Fruit fly (Drosophila melanogaster): ENCODE measurements around the gene Tk.
A peak's percentile ranks its signal among the peaks of the same experiment; 100 is the strongest.

The Tk gene

dm6 chr3R:11949387-11950029 is 55.8 kb downstream of the Tk start, which contains the start of gene CG31211 (continued):
- TF ChIP-seq Oaz (GFP tag; IDR thresholded peaks at IDR 0.05): no peak
- TF ChIP-seq Neu2 (GFP tag; optimal IDR thresholded peaks at IDR 0.05; ENCODE audit: borderline replicate concordance): no peak
- no peak for TF ChIP-seq CG15269 (tag; optimal IDR thresholded peaks at IDR 0.05)
- TF ChIP-seq maf-S (GFP tag; optimal IDR thresholded peaks at IDR 0.05): no peak
- TF ChIP-seq NK7.1 (GFP tag; optimal IDR thresholded peaks at IDR 0.05): no peak
- TF ChIP-seq Asciz (GFP tag; optimal IDR thresholded peaks at IDR 0.05): peak; percentile 28
- no peak for TF ChIP-seq slp2 (GFP tag; optimal IDR thresholded peaks at IDR 0.05)
- peak; percentile 81 for TF ChIP-seq YL-1 (GFP tag; optimal IDR thresholded peaks at IDR 0.05)
- peak; percentile 65 for TF ChIP-seq CG6254 (GFP tag; optimal IDR thresholded peaks at IDR 0.05)
- TF ChIP-seq D (optimal IDR thresholded peaks at IDR 0.05): no peak
- TF ChIP-seq D (GFP tag; optimal IDR thresholded peaks at IDR 0.05): no peak
- no peak for TF ChIP-seq crol (GFP tag; IDR thresholded peaks at IDR 0.05)
- TF ChIP-seq chm (GFP tag; IDR thresholded peaks at IDR 0.05): no peak
- peak; percentile 10 for TF ChIP-seq CG15514 (GFP tag; optimal IDR thresholded peaks at IDR 0.05)
- TF ChIP-seq CG10462 (GFP tag; optimal IDR thresholded peaks at IDR 0.05): peak; percentile 71
- peak; percentile 77 for TF ChIP-seq CG2116 (GFP tag; optimal IDR thresholded peaks at IDR 0.05)
- peak; percentile 34 for TF ChIP-seq CG30020 (tag; optimal IDR thresholded peaks at IDR 0.05)
- peak; percentile 14 for TF ChIP-seq tin (GFP tag; optimal IDR thresholded peaks at IDR 0.05)
- no peak for TF ChIP-seq ab (GFP tag; optimal IDR thresholded peaks at IDR 0.05)
- TF ChIP-seq CG3163 (GFP tag; optimal IDR thresholded peaks at IDR 0.05): no peak
- no peak for TF ChIP-seq CG12299 (tag; optimal IDR thresholded peaks at IDR 0.05)
- no peak for TF ChIP-seq CG8281 (tag; optimal IDR thresholded peaks at IDR 0.05)
- no peak for TF ChIP-seq CG5953 (GFP tag; IDR thresholded peaks at IDR 0.05)
- TF ChIP-seq CG13894 (tag; optimal IDR thresholded peaks at IDR 0.05): no peak
- TF ChIP-seq CG12391 (tag; optimal IDR thresholded peaks at IDR 0.05): peak; percentile 41
- peak; percentile 44 for TF ChIP-seq CG10267 (tag; optimal IDR thresholded peaks at IDR 0.05)
- peak; percentile 43 for TF ChIP-seq lilli (GFP tag; optimal IDR thresholded peaks at IDR 0.05)
- peak; percentile 96 for TF ChIP-seq phol (tag; optimal IDR thresholded peaks at IDR 0.05)
- TF ChIP-seq chn (GFP tag; optimal IDR thresholded peaks at IDR 0.05): peak; percentile 18
- peak; percentile 29 for TF ChIP-seq CG4424 (GFP tag; optimal IDR thresholded peaks at IDR 0.05)
- no peak for TF ChIP-seq Mes4 (GFP tag; optimal IDR thresholded peaks at IDR 0.05)
- TF ChIP-seq CG18011 (GFP tag; optimal IDR thresholded peaks at IDR 0.05): no peak
- peak; percentile 10 for TF ChIP-seq CG30403 (GFP tag; optimal IDR thresholded peaks at IDR 0.05)
- no peak for TF ChIP-seq grn (GFP tag; optimal IDR thresholded peaks at IDR 0.05)

- TF ChIP-seq gsb (GFP tag; IDR thresholded peaks at IDR 0.05) (no peak), Camta (GFP tag; optimal IDR thresholded peaks at IDR 0.05) (peak; percentile 7), wor (GFP tag; IDR thresholded peaks at IDR 0.05) (no peak), CG9437 (GFP tag; optimal IDR thresholded peaks at IDR 0.05) (peak; percentile 67), yki (optimal IDR thresholded peaks at IDR 0.05) (no peak), scrt (GFP tag; optimal IDR thresholded peaks at IDR 0.05) (peak; percentile 99), ftz-f1 (GFP tag; optimal IDR thresholded peaks at IDR 0.05) (peak; percentile 60), CG34376 (GFP tag; optimal IDR thresholded peaks at IDR 0.05) (peak; percentile 62), CG17568 (GFP tag; optimal IDR thresholded peaks at IDR 0.05) (peak; percentile 16), Lhr (GFP tag; optimal IDR thresholded peaks at IDR 0.05) (peak; percentile 25), dati (GFP tag; IDR thresholded peaks at IDR 0.05) (no peak), chinmo (GFP tag; IDR thresholded peaks at IDR 0.05; ENCODE audit: partially characterized antibody) (no peak), her (GFP tag; optimal IDR thresholded peaks at IDR 0.05) (peak; percentile 21), mirr (GFP tag; optimal IDR thresholded peaks at IDR 0.05) (peak; percentile 67), CG7271 (tag; optimal IDR thresholded peaks at IDR 0.05) (peak; percentile 31), Bdp1 (GFP tag; optimal IDR thresholded peaks at IDR 0.05) (no peak), crp (GFP tag; optimal IDR thresholded peaks at IDR 0.05) (no peak), ems (GFP tag; optimal IDR thresholded peaks at IDR 0.05) (peak; percentile 34)
These were observed 56.3 kb downstream of the Tk start, which contains the start of gene Cad87A for dm6 chr3R:11948903-11949358. Cad87A (minus strand) TSS chr3R:11949129.
